Worm (Caenorhabditis elegans) whole organism, young adult: ENCODE results near the gene nlp-20.

ENCODE experiments used
- B0261.1 ChIP-seq: sonication (generic microtip); optimal IDR thresholded peaks from 2 replicates; lab custom pipeline; 2016; ENCODE audit warnings: mild to moderate bottlenecking, missing genetic modification characterization, moderate library complexity, missing compliant biosample characterization
- D2030.7 ChIP-seq: fragments of 200-800 bp; sonication (Bioruptor generic); IDR thresholded peaks from 2 replicates; pipeline ENCODE4 v1.3.6; 2022; ENCODE audit warnings: missing genetic modification reagents, missing genetic modification characterization, missing compliant biosample characterization
- F22D6.2 ChIP-seq: sonication (generic microtip); optimal IDR thresholded peaks from 2 replicates; lab custom pipeline; 2016; ENCODE audit warnings: mild to moderate bottlenecking, missing genetic modification characterization, missing compliant biosample characterization
- F33H1.4 ChIP-seq: fragments of 200-800 bp; sonication (Bioruptor generic); IDR thresholded peaks from 2 replicates; pipeline ENCODE4 v1.3.6; 2022; ENCODE audit warnings: missing genetic modification reagents, missing genetic modification characterization, missing compliant biosample characterization
- F37B4.10 ChIP-seq: fragments of 200-800 bp; sonication (Bioruptor generic); IDR thresholded peaks from 2 replicates; pipeline ENCODE4 v1.3.6; 2022; ENCODE audit warnings: missing genetic modification characterization, missing compliant biosample characterization
- F57A8.1 ChIP-seq: fragments of 200-800 bp; sonication (Bioruptor generic); optimal IDR thresholded peaks from 2 replicates; lab custom pipeline; 2018; ENCODE audit warnings: mild to moderate bottlenecking, missing genetic modification characterization, moderate library complexity, missing compliant biosample characterization
- T07F8.4 ChIP-seq: sonication (generic microtip); optimal IDR thresholded peaks from 2 replicates; lab custom pipeline; 2016; ENCODE audit warnings: mild to moderate bottlenecking, missing genetic modification characterization, moderate library complexity, missing compliant biosample characterization
- Y53F4B.3 ChIP-seq: fragments of 200-800 bp; sonication (Bioruptor generic); IDR thresholded peaks from 2 replicates; pipeline ENCODE4 v1.3.6; 2022; ENCODE audit warnings: missing genetic modification reagents, missing genetic modification characterization, missing compliant biosample characterization
- Y53G8AR.9 ChIP-seq: fragments of 200-800 bp; sonication (Bioruptor generic); conservative IDR thresholded peaks from 2 replicates; pipeline ENCODE4 v1.3.6; 2022; ENCODE audit warnings: missing genetic modification reagents, missing genetic modification characterization, missing compliant biosample characterization
- Y95B8A.8 ChIP-seq: fragments of 200-800 bp; sonication (Bioruptor generic); IDR thresholded peaks from 2 replicates; pipeline ENCODE4 v1.3.6; 2022; ENCODE audit warnings: missing genetic modification reagents, missing genetic modification characterization, missing compliant biosample characterization
- akir-1 ChIP-seq: fragments of 200-800 bp; sonication (Bioruptor generic); optimal IDR thresholded peaks from 2 replicates; lab custom pipeline; 2018; ENCODE audit warnings: mild to moderate bottlenecking, missing genetic modification characterization, moderate library complexity, missing compliant biosample characterization
- die-1 ChIP-seq: sonication (generic microtip); optimal IDR thresholded peaks from 2 replicates; lab custom pipeline; 2016; ENCODE audit warnings: missing genotype, mild to moderate bottlenecking, missing genetic modification characterization, missing compliant biosample characterization
- dox-1 ChIP-seq: fragments of 200-800 bp; sonication (Bioruptor generic); IDR thresholded peaks from 2 replicates; pipeline ENCODE4 v1.3.6; 2022; ENCODE audit warnings: missing genetic modification reagents, missing genetic modification characterization, missing compliant biosample characterization
- dpff-1 ChIP-seq: sonication (generic microtip); optimal IDR thresholded peaks from 2 replicates; lab custom pipeline; 2017; ENCODE audit warnings: mild to moderate bottlenecking, missing genetic modification characterization, missing compliant biosample characterization
- dpl-1 ChIP-seq: fragments of 150-350 bp; optimal IDR thresholded peaks from 2 replicates; lab custom pipeline; 2014; ENCODE audit warnings: missing biosample characterization, missing genetic modification reagents, missing genetic modification characterization
- efl-1 ChIP-seq: fragments of 150-350 bp; optimal IDR thresholded peaks from 2 replicates; lab custom pipeline; 2014; ENCODE audit warnings: missing biosample characterization, missing genetic modification reagents, missing genetic modification characterization
- egl-44 ChIP-seq: fragments of 200-800 bp; sonication (Bioruptor generic); IDR thresholded peaks from 2 replicates; pipeline ENCODE4 v1.3.6; 2022; ENCODE audit warnings: missing genetic modification reagents, missing genetic modification characterization, missing compliant biosample characterization
- fkh-3 ChIP-seq: sonication (generic microtip); optimal IDR thresholded peaks from 2 replicates; lab custom pipeline; 2016; ENCODE audit warnings: mild to moderate bottlenecking, missing genetic modification characterization, missing compliant biosample characterization
- hlh-12 ChIP-seq: sonication (generic microtip); optimal IDR thresholded peaks from 2 replicates; lab custom pipeline; 2016; ENCODE audit warnings: missing genetic modification characterization, missing compliant biosample characterization
- hlh-26 ChIP-seq: fragments of 200-800 bp; sonication (Bioruptor generic); conservative IDR thresholded peaks from 2 replicates; pipeline ENCODE4 v1.3.6; 2022; ENCODE audit warnings: missing genetic modification reagents, missing genetic modification characterization, missing compliant biosample characterization
- hmg-20 ChIP-seq: fragments of 200-800 bp; sonication (Bioruptor generic); IDR thresholded peaks from 2 replicates; pipeline ENCODE4 v1.3.6; 2022; ENCODE audit warnings: missing genetic modification reagents, missing genetic modification characterization, missing compliant biosample characterization
- lin-54 ChIP-seq: fragments of 200-800 bp; sonication (Bioruptor generic); optimal IDR thresholded peaks from 2 replicates; lab custom pipeline; 2018; ENCODE audit warnings: mild to moderate bottlenecking, missing genetic modification characterization, missing compliant biosample characterization
- lir-1 ChIP-seq: fragments of 200-800 bp; sonication (Bioruptor generic); conservative IDR thresholded peaks from 2 replicates; pipeline ENCODE4 v1.3.6; 2022; ENCODE audit warnings: missing genetic modification reagents, missing genetic modification characterization, missing compliant biosample characterization
- madf-3 ChIP-seq: fragments of 200-800 bp; sonication (Bioruptor generic); IDR thresholded peaks from 2 replicates; pipeline ENCODE4 v1.3.6; 2022; ENCODE audit warnings: missing genetic modification reagents, missing genetic modification characterization, missing compliant biosample characterization
- madf-8 ChIP-seq: fragments of 200-800 bp; sonication (Bioruptor generic); conservative IDR thresholded peaks from 2 replicates; pipeline ENCODE4 v1.3.6; 2022; ENCODE audit warnings: missing genetic modification reagents, missing genetic modification characterization, missing compliant biosample characterization
- mcd-1 ChIP-seq: fragments of 200-800 bp; sonication (Bioruptor generic); IDR thresholded peaks from 2 replicates; pipeline ENCODE4 v1.3.6; 2022; ENCODE audit warnings: missing genetic modification reagents, missing genetic modification characterization, missing compliant biosample characterization
- mes-4 ChIP-seq: sonication (generic microtip); optimal IDR thresholded peaks from 2 replicates; lab custom pipeline; 2016; ENCODE audit warnings: missing genotype, missing genetic modification characterization, missing compliant biosample characterization
- nfya-2 ChIP-seq: fragments of 200-800 bp; sonication (Bioruptor generic); IDR thresholded peaks from 2 replicates; pipeline ENCODE4 v1.3.6; 2022; ENCODE audit warnings: missing genetic modification reagents, missing genetic modification characterization, missing compliant biosample characterization
- nfyb-1 ChIP-seq: fragments of 200-800 bp; sonication (Bioruptor generic); IDR thresholded peaks from 2 replicates; pipeline ENCODE4 v1.3.6; 2022; ENCODE audit warnings: missing genetic modification reagents, missing genetic modification characterization, missing compliant biosample characterization
- nhr-80 ChIP-seq: sonication (generic microtip); optimal IDR thresholded peaks from 2 replicates; lab custom pipeline; 2016; ENCODE audit warnings: missing genetic modification characterization, missing compliant biosample characterization
- pha-4 ChIP-seq: fragments of 150-350 bp; sonication (generic microtip); optimal IDR thresholded peaks from 2 replicates; lab custom pipeline; 2014; ENCODE audit warnings: missing biosample characterization, missing genetic modification reagents, missing genetic modification characterization
- rpc-1 ChIP-seq, 2 experiments: fragments of 150-350 bp in 1 of 2; sonication (generic microtip) in 1 of 2; optimal IDR thresholded peaks; 2 replicates each; lab custom pipeline; 2014 to 2018; ENCODE audit warnings: missing biosample characterization in 1 of 2, missing genetic modification characterization in 1 of 2, missing genetic modification reagents in 1 of 2, missing genotype in 1 of 2
- sdz-38 ChIP-seq: sonication (generic microtip); optimal IDR thresholded peaks from 2 replicates; lab custom pipeline; 2016; ENCODE audit warnings: missing genotype, missing genetic modification characterization, missing compliant biosample characterization
- somi-1 ChIP-seq: fragments of 200-800 bp; sonication (Bioruptor generic); optimal IDR thresholded peaks from 2 replicates; lab custom pipeline; 2018; ENCODE audit warnings: mild to moderate bottlenecking, missing genetic modification characterization, missing compliant biosample characterization
- sptf-2 ChIP-seq: fragments of 200-800 bp; sonication (Bioruptor generic); optimal IDR thresholded peaks from 2 replicates; lab custom pipeline; 2018; ENCODE audit warnings: mild to moderate bottlenecking, missing genetic modification characterization, missing compliant biosample characterization
- tlf-1 ChIP-seq: fragments of 200-800 bp; sonication (Bioruptor generic); optimal IDR thresholded peaks from 2 replicates; lab custom pipeline; 2018; ENCODE audit warnings: mild to moderate bottlenecking, missing genetic modification characterization, missing compliant biosample characterization
- xnd-1 ChIP-seq: sonication (generic microtip); optimal IDR thresholded peaks from 2 replicates; lab custom pipeline; 2016; ENCODE audit warnings: missing genotype, missing genetic modification reagents, missing genetic modification characterization, missing compliant biosample characterization
- ztf-18 ChIP-seq: sonication (generic microtip); optimal IDR thresholded peaks from 2 replicates; lab custom pipeline; 2016; ENCODE audit warnings: missing genotype, mild to moderate bottlenecking, missing genetic modification characterization, missing compliant biosample characterization
- ztf-26 ChIP-seq: sonication (generic microtip); optimal IDR thresholded peaks from 2 replicates; lab custom pipeline; 2017; ENCODE audit warnings: missing genetic modification characterization, missing compliant biosample characterization
- ztf-6 ChIP-seq: fragments of 200-800 bp; sonication (Bioruptor generic); IDR thresholded peaks from 2 replicates; pipeline ENCODE4 v1.3.6; 2022; ENCODE audit warnings: missing genetic modification reagents, missing genetic modification characterization, missing compliant biosample characterization

The nlp-20 gene

DNA sequence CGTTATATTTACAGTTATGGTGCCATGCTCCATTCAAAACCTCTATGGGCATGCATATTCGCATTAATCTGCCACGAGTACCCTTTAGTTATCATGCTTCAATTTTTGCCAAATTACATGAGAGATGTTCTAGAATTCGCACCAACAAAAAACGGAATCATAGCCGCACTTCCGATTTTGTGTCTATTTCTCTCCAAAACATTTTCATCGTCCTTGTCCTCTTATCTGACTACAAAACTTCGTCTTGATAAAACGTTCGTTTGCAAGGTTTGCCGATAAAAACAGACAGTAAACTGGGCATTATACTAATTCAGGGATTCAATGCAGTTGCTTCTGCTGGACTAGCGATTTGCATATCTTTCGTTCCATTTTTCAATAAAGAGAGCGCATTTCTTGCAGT is 10.3 kb upstream of the nlp-20 start:
- no peak for TF ChIP-seq dpl-1 (GFP tag; lab: Kevin White, UChicago)
- TF ChIP-seq nhr-80, result peak; percentile 28
- TF ChIP-seq hlh-26, result no peak
- TF ChIP-seq egl-44, result no peak
- TF ChIP-seq akir-1, result no peak
- TF ChIP-seq lir-1 (GFP tag; lab: Robert Waterston, UW), result no peak
- TF ChIP-seq D2030.7 (GFP tag; lab: Robert Waterston, UW), result no peak
- TF ChIP-seq, all 124 proteins: peak for 1

DNA sequence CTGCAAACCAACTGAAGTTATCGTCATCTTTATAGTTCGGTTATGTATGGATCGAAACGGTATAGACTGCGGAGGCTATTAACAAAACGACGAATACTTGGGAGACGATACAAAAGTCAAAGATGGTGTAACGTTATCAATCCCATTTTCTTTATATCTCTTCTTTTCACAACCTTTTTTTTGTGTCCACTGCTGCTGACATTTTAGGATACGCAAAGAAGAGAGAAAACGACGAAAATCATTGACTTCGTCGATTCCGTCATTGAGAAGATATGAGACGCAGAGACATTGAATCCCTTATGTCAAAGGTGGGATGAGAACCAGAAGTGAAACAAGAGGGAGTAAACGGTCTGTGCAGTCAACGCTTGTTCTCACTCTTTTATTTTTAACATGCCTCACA is 8.2 kb upstream of the nlp-20 start, which contains the start of gene cima-1:
Gene cima-1, plus strand, starts transcription at position 340 of the 400 bp plus-strand sequence.
- TF ChIP-seq F57A8.1 (GFP tag; lab: Kevin White, UChicago) (no peak), madf-8 (GFP tag; lab: Robert Waterston, UW) (no peak), Y95B8A.8 (no peak), fkh-3 (tag; lab: Kevin White, UChicago) (no peak), mes-4 (no peak), lin-54 (GFP tag; lab: Kevin White, UChicago) (no peak), dpff-1 (no peak), xnd-1 (tag; lab: Kevin White, UChicago) (no peak), mcd-1 (no peak), sdz-38 (no peak), T07F8.4 (tag; lab: Kevin White, UChicago) (no peak), Y53F4B.3 (GFP tag; lab: Robert Waterston, UW) (no peak), nfyb-1 (GFP tag; lab: Robert Waterston, UW) (no peak), madf-3 (no peak), somi-1 (no peak)

DNA sequence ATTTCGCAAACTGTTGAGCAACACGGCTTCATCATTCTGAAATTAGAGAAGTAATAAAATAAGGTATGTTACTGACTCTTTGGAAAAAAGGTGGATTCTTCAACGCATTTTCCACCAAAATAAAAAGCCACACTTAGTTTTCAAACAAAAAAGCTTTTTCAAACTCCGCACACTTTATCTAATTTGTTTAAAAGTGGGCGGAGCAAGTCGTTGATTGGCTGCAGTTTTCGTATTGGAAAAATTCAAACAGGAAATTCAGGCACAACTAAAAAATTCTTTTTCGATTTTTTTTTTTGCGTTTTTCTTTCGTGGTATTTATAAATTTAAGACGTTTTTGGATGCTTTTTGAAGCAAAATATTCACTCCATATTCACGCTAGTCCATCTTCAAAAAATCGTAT is 7.6 kb upstream of the nlp-20 start:
- TF ChIP-seq hlh-26 (no peak), die-1 (tag; lab: Kevin White, UChicago) (no peak), ztf-18 (no peak), F57A8.1 (GFP tag; lab: Kevin White, UChicago) (no peak), rpc-1 (optimal IDR thresholded peaks at IDR 0.05; lab: Kevin White, UChicago) (no peak), rpc-1 (tag; optimal IDR thresholded peaks at IDR 0.05; lab: Kevin White, UChicago) (no peak), B0261.1 (tag; lab: Kevin White, UChicago) (no peak), somi-1 (no peak), hmg-20 (GFP tag; lab: Robert Waterston, UW) (no peak), sptf-2 (GFP tag; lab: Kevin White, UChicago) (no peak), tlf-1 (GFP tag; lab: Kevin White, UChicago) (no peak), efl-1 (GFP tag; lab: Kevin White, UChicago) (no peak), sdz-38 (no peak)

DNA sequence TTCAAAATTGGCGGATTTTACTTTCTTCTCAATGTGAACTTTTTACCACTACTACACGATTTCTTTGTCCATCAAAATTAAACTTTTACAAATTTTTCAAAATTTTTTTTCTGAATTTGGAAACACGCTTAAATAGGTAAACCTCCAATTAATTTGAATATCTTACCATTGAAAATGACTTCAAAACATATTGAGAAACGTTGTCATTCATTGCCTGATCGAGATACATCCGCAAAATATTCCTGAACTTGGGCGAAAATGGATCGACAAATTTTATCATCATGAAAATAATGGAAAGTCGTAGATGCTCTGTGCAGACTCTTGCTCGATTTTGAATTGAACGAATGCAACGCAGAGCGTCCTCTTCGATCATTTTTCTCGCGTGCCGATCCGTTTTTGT is 4.0 kb upstream of the nlp-20 start:
- TF ChIP-seq sdz-38, result no peak
- no peak for TF ChIP-seq pha-4
- TF ChIP-seq ztf-6, result no peak
- TF ChIP-seq nfya-2 (GFP tag; lab: Robert Waterston, UW), result no peak
- no peak for TF ChIP-seq ztf-26 (tag; lab: Kevin White, UChicago)
- TF ChIP-seq Y53G8AR.9 (GFP tag; lab: Robert Waterston, UW), result no peak

DNA sequence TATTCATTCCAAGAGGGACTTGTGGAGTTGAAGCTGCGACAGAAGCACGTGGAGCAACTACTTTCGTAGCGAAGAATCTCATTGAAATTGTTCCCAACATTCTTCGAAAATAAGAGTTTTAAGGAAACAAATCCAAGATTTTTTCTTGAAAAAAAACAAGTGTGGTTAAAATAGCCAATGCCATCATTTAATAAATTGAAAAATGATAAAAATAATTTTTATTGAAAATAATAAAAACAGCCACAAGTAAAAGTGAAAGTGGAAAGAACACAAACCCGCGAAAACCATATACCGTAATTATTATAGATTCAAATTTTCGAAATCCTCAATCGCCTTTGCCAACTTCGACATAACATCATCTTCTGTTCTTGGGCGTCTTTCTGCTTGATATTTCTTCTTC is 3.2 kb upstream of the nlp-20 start, which contains the start of gene hmg-5:
Gene hmg-5, minus strand, starts transcription at position 101 of the 400 bp plus-strand sequence.
- no peak for TF ChIP-seq F22D6.2
- no peak for TF ChIP-seq somi-1
- no peak for TF ChIP-seq dox-1 (GFP tag; lab: Robert Waterston, UW)
- no peak for TF ChIP-seq hlh-12 (tag; lab: Kevin White, UChicago)
- no peak for TF ChIP-seq F33H1.4 (GFP tag; lab: Robert Waterston, UW)
- TF ChIP-seq F37B4.10 (GFP tag; lab: Robert Waterston, UW), result no peak
